Fruit fly (Drosophila melanogaster) whole organism, embryonic: ENCODE results near the gene wit.

ENCODE experiments used
- CG10321 ChIP-seq: fragments of 200-800 bp; sonication (Bioruptor generic); IDR thresholded peaks from 2 replicates; pipeline ENCODE4 v1.3.6; 2022; ENCODE audit warnings: missing biosample characterization, missing genetic modification characterization
- CG10462 ChIP-seq: fragments of 200-800 bp; sonication (Bioruptor generic); optimal IDR thresholded peaks from 2 replicates; lab custom pipeline; 2016; ENCODE audit warnings: missing biosample characterization, missing genetic modification characterization
- CG11085 ChIP-seq: fragments of 200-800 bp; sonication (Bioruptor generic); IDR thresholded peaks from 2 replicates; pipeline ENCODE4 v1.3.6; 2022; ENCODE audit warnings: missing biosample characterization, missing genetic modification characterization
- CG11247 ChIP-seq: fragments of 200-800 bp; sonication (Bioruptor generic); IDR thresholded peaks from 2 replicates; pipeline ENCODE4 v1.3.6; 2022; ENCODE audit warnings: missing biosample characterization, missing genetic modification characterization
- CG11696 ChIP-seq: fragments of 200-800 bp; sonication (Bioruptor generic); IDR thresholded peaks from 2 replicates; pipeline ENCODE4 v1.3.6; 2022; ENCODE audit warnings: missing biosample characterization, missing genetic modification characterization
- CG12104 ChIP-seq: fragments of 200-800 bp; sonication (Bioruptor generic); optimal IDR thresholded peaks from 3 replicates; lab custom pipeline; 2016; ENCODE audit warnings: missing biosample characterization, missing genetic modification characterization
- CG13123 ChIP-seq: fragments of 200-800 bp; sonication (Bioruptor generic); optimal IDR thresholded peaks from 2 replicates; lab custom pipeline; 2016; ENCODE audit warnings: missing biosample characterization, missing genetic modification characterization
- CG13287 ChIP-seq: fragments of 200-800 bp; sonication (Bioruptor generic); IDR thresholded peaks from 2 replicates; pipeline ENCODE4 v1.3.6; 2022; ENCODE audit warnings: missing biosample characterization, missing genetic modification characterization; ENCODE audit not compliant: partially characterized antibody
- CG1603 ChIP-seq: fragments of 200-800 bp; sonication (Bioruptor generic); optimal IDR thresholded peaks from 2 replicates; lab custom pipeline; 2019; ENCODE audit warnings: missing biosample characterization, mild to moderate bottlenecking, missing genetic modification characterization, moderate library complexity
- CG18619 ChIP-seq: fragments of 200-800 bp; sonication (Bioruptor generic); optimal IDR thresholded peaks from 3 replicates; lab custom pipeline; 2017; ENCODE audit warnings: missing biosample characterization, mild to moderate bottlenecking, missing genetic modification characterization
- CG2116 ChIP-seq: fragments of 200-800 bp; sonication (Bioruptor generic); optimal IDR thresholded peaks from 3 replicates; lab custom pipeline; 2018; ENCODE audit warnings: missing biosample characterization, mild to moderate bottlenecking, missing genetic modification characterization
- CG2120 ChIP-seq: fragments of 200-800 bp; sonication (Bioruptor generic); optimal IDR thresholded peaks from 3 replicates; lab custom pipeline; 2016; ENCODE audit warnings: missing biosample characterization, missing genetic modification characterization
- CG2712 ChIP-seq: fragments of 200-800 bp; optimal IDR thresholded peaks from 3 replicates; lab custom pipeline; 2019; ENCODE audit warnings: missing biosample characterization, mild to moderate bottlenecking, missing genetic modification characterization, moderate library complexity
- CG32532 ChIP-seq: fragments of 200-800 bp; sonication (Bioruptor generic); IDR thresholded peaks from 2 replicates; pipeline ENCODE4 v1.3.6; 2022; ENCODE audit warnings: missing biosample characterization, missing genetic modification characterization
- CG3281 ChIP-seq: fragments of 200-800 bp; sonication (Bioruptor generic); optimal IDR thresholded peaks from 3 replicates; lab custom pipeline; 2017; ENCODE audit warnings: missing biosample characterization, mild to moderate bottlenecking, missing genetic modification characterization
- CG3726 ChIP-seq: fragments of 200-800 bp; sonication (Bioruptor generic); IDR thresholded peaks from 3 replicates; pipeline ENCODE4, ENCODE4 v1.3.6; 2022; ENCODE audit warnings: missing biosample characterization, missing genetic modification characterization
- CG3838 ChIP-seq: fragments of 200-800 bp; sonication (Bioruptor generic); optimal IDR thresholded peaks from 3 replicates; lab custom pipeline; 2016; ENCODE audit warnings: missing biosample characterization, missing genetic modification characterization
- CG42726 ChIP-seq: fragments of 200-800 bp; sonication (Bioruptor generic); IDR thresholded peaks from 2 replicates; pipeline ENCODE4 v1.3.6; 2022; ENCODE audit warnings: missing biosample characterization, missing genetic modification characterization; ENCODE audit not compliant: partially characterized antibody
- CG6689 ChIP-seq: fragments of 200-800 bp; sonication (Bioruptor generic); IDR thresholded peaks from 2 replicates; pipeline ENCODE4 v1.3.6; 2022; ENCODE audit warnings: missing biosample characterization, missing genetic modification characterization
- CG7556 ChIP-seq: fragments of 200-800 bp; sonication (Bioruptor generic); optimal IDR thresholded peaks from 2 replicates; lab custom pipeline; 2017; ENCODE audit warnings: missing biosample characterization, mild to moderate bottlenecking, missing genetic modification characterization
- CG7745 ChIP-seq: fragments of 200-800 bp; sonication (Bioruptor generic); optimal IDR thresholded peaks from 2 replicates; lab custom pipeline; 2018; ENCODE audit warnings: missing biosample characterization, mild to moderate bottlenecking, missing genetic modification characterization, moderate library complexity
- CG8281 ChIP-seq: fragments of 200-800 bp; sonication (Bioruptor generic); optimal IDR thresholded peaks from 2 replicates; lab custom pipeline; 2018; ENCODE audit warnings: missing biosample characterization, mild to moderate bottlenecking, missing genetic modification characterization, moderate library complexity
- CG8359 ChIP-seq: fragments of 200-800 bp; sonication (Bioruptor generic); optimal IDR thresholded peaks from 2 replicates; lab custom pipeline; 2017; ENCODE audit warnings: missing biosample characterization, mild to moderate bottlenecking, missing genetic modification characterization, borderline replicate concordance
- CG8478 ChIP-seq: fragments of >200 bp; optimal IDR thresholded peaks from 2 replicates; lab custom pipeline; 2018
- CG9215 ChIP-seq: fragments of 200-800 bp; sonication (Bioruptor generic); IDR thresholded peaks from 2 replicates; pipeline ENCODE4 v1.3.6; 2022; ENCODE audit warnings: missing biosample characterization, missing genetic modification characterization
- HLH54F ChIP-seq: fragments of 200-800 bp; sonication (Bioruptor generic); optimal IDR thresholded peaks from 3 replicates; lab custom pipeline; 2016; ENCODE audit warnings: missing biosample characterization, missing genetic modification characterization
- MBD-R2 ChIP-seq: fragments of 200-800 bp; sonication (Bioruptor generic); IDR thresholded peaks from 2 replicates; pipeline ENCODE4 v1.3.6; 2022; ENCODE audit warnings: missing biosample characterization, missing genetic modification characterization
- NK7.1 ChIP-seq: fragments of 200-800 bp; sonication (Bioruptor generic); optimal IDR thresholded peaks from 3 replicates; lab custom pipeline; 2016; ENCODE audit warnings: missing biosample characterization, missing genetic modification characterization
- Nf-YB ChIP-seq: fragments of 200-800 bp; sonication (Bioruptor generic); optimal IDR thresholded peaks from 3 replicates; lab custom pipeline; 2019; ENCODE audit warnings: missing biosample characterization, mild to moderate bottlenecking, missing genetic modification characterization, moderate library complexity
- Oaz ChIP-seq: fragments of 200-800 bp; sonication (Bioruptor generic); IDR thresholded peaks from 2 replicates; pipeline ENCODE4 v1.3.6; 2022; ENCODE audit warnings: missing biosample characterization, missing genetic modification characterization
- cato ChIP-seq: fragments of 200-800 bp; sonication (Bioruptor generic); optimal IDR thresholded peaks from 2 replicates; lab custom pipeline; 2016; ENCODE audit warnings: missing biosample characterization, missing genetic modification characterization, borderline replicate concordance
- chn ChIP-seq: fragments of 200-800 bp; sonication (Bioruptor generic); optimal IDR thresholded peaks from 2 replicates; lab custom pipeline; 2016; ENCODE audit warnings: missing biosample characterization, missing genetic modification characterization
- dimm ChIP-seq: fragments of 200-800 bp; sonication (Bioruptor generic); IDR thresholded peaks from 2 replicates; pipeline ENCODE4 v1.3.6; 2022; ENCODE audit warnings: missing biosample characterization, missing genetic modification characterization
- dmrt11E ChIP-seq: fragments of 200-800 bp; sonication (Bioruptor generic); optimal IDR thresholded peaks from 3 replicates; lab custom pipeline; 2018; ENCODE audit warnings: missing biosample characterization, mild to moderate bottlenecking, missing genetic modification characterization, moderate library complexity
- gfzf ChIP-seq: fragments of 200-800 bp; sonication (Bioruptor generic); optimal IDR thresholded peaks from 2 replicates; lab custom pipeline; 2016; ENCODE audit warnings: missing biosample characterization, mild to moderate bottlenecking, missing genetic modification characterization, moderate library complexity
- hb ChIP-seq: fragments of 200-800 bp; sonication (Bioruptor generic); IDR thresholded peaks from 3 replicates; pipeline ENCODE4 v1.3.6; 2022; ENCODE audit warnings: missing biosample characterization, missing genetic modification characterization; ENCODE audit not compliant: partially characterized antibody
- hbn ChIP-seq: fragments of 200-800 bp; sonication (Bioruptor generic); IDR thresholded peaks from 2 replicates; pipeline ENCODE4 v1.3.6; 2022; ENCODE audit warnings: missing biosample characterization, missing genetic modification characterization; ENCODE audit not compliant: partially characterized antibody
- lab ChIP-seq: fragments of 200-800 bp; sonication (Bioruptor generic); optimal IDR thresholded peaks from 3 replicates; lab custom pipeline; 2017; ENCODE audit warnings: missing biosample characterization, missing genetic modification characterization, mild to moderate bottlenecking, moderate library complexity, missing genetic modification reagents
- maf-S ChIP-seq: fragments of 200-800 bp; sonication (Bioruptor generic); optimal IDR thresholded peaks from 2 replicates; lab custom pipeline; 2016; ENCODE audit warnings: missing biosample characterization, missing genetic modification characterization
- odd ChIP-seq: fragments of 200-800 bp; sonication (Bioruptor generic); optimal IDR thresholded peaks from 2 replicates; lab custom pipeline; 2017; ENCODE audit warnings: missing biosample characterization, mild to moderate bottlenecking, missing genetic modification characterization
- rib ChIP-seq: fragments of 200-800 bp; sonication (Bioruptor generic); IDR thresholded peaks from 2 replicates; pipeline ENCODE4 v1.3.6; 2022; ENCODE audit warnings: missing biosample characterization, missing genetic modification characterization
- shn ChIP-seq: fragments of 200-800 bp; sonication (Bioruptor generic); optimal IDR thresholded peaks from 3 replicates; lab custom pipeline; 2016; ENCODE audit warnings: missing biosample characterization, missing genetic modification characterization
- sim ChIP-seq: fragments of 200-800 bp; sonication (Bioruptor generic); IDR thresholded peaks from 2 replicates; pipeline ENCODE4 v1.3.6; 2022; ENCODE audit warnings: missing biosample characterization, missing genetic modification characterization
- sr ChIP-seq: fragments of 200-800 bp; sonication (Bioruptor generic); IDR thresholded peaks from 3 replicates; pipeline ENCODE4 v1.3.6; 2022; ENCODE audit warnings: missing biosample characterization, missing genetic modification characterization
- stc ChIP-seq: fragments of 200-800 bp; sonication (Bioruptor generic); IDR thresholded peaks from 2 replicates; pipeline ENCODE4 v1.3.6; 2022; ENCODE audit warnings: missing biosample characterization, missing genetic modification characterization
- tin ChIP-seq: fragments of 200-800 bp; sonication (Bioruptor generic); optimal IDR thresholded peaks from 3 replicates; lab custom pipeline; 2016; ENCODE audit warnings: missing biosample characterization, missing genetic modification characterization
- tup ChIP-seq: fragments of 200-800 bp; sonication (Bioruptor generic); optimal IDR thresholded peaks from 2 replicates; lab custom pipeline; 2016; ENCODE audit warnings: missing biosample characterization, mild to moderate bottlenecking, missing genetic modification characterization, moderate library complexity
- zfh1 ChIP-seq: fragments of 200-800 bp; sonication (Bioruptor generic); IDR thresholded peaks from 3 replicates; pipeline ENCODE4 v1.3.6; 2022; ENCODE audit warnings: missing biosample characterization, missing genetic modification characterization

Gene wit

DNA sequence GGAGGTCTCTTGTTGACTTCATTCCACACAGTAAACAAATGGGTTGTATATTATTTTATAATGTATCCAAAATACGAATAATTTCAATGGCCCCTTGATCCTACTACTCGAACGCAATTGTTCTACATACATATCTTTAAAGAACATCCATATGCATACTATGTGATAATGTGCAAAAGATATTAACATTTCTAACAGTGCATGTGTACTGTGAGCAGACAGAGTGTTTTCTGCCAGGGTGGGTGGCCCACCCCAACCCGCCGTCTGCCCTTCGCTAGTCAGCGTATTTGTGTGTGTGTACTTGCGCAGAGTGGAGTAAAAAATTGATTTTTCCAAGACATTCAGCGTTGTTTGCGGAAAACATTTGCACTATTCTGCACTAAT is 529 bp downstream of the wit start (continued):
- no peak for TF ChIP-seq Nf-YB (GFP tag; lab: Kevin White, UChicago)
- TF ChIP-seq chn (GFP tag; lab: Kevin White, UChicago), result peak; percentile 23
- TF ChIP-seq CG2120 (GFP tag; lab: Kevin White, UChicago), result peak; percentile 5

DNA sequence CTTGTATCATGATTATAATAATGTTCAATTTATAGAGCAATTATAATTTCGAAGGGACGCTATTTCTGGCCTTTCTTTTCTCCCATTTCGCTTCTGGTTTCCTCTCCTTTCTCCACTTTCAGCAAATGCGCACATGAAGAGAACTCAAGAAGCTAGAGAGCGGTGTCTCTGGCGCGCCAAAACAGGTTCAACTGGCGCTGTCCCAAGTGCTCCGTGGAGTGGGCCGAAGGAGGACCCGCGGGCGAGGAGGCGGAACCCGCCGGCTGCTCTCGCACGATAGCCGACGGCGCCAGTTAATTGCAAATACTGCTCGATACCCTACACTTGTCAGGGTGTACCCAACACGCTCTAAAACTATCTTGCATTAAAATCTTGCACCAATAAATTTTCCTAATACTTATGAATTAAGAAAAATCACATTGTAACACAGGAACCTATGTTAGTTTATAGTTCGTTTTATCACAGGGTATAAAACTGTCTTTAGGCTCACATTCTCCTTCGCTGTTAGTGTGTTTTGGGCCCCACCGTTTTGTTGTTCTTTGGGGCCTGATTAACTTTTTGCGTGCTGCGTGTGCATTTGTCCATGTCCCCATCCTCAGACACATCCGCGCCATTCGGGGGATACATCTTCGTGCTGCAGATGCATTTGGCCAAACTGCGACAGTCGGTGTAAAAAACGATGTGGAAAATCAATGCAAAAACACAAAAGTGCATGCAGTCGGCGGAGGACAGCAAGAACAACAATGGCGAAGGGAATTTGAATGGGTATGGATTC is 1.1 kb downstream of the wit start:
- peak; percentile 62 for TF ChIP-seq CG8281
- TF ChIP-seq CG1603, result peak; percentile 93
- TF ChIP-seq Nf-YB (GFP tag; lab: Kevin White, UChicago), result peak; percentile 59
- peak; percentile 90 for TF ChIP-seq Oaz
- TF ChIP-seq CG6689 (GFP tag; lab: Robert Waterston, UW), result peak; percentile 92
- no peak for TF ChIP-seq gfzf (GFP tag; lab: Kevin White, UChicago)
- peak; percentile 77 for TF ChIP-seq CG10321 (GFP tag; lab: Robert Waterston, UW)
- TF ChIP-seq CG7745 (tag; lab: Kevin White, UChicago), result no peak
- peak; percentile 36 for TF ChIP-seq CG3838
- TF ChIP-seq MBD-R2 (GFP tag; lab: Robert Waterston, UW), result peak; percentile 73
- peak; percentile 59 for TF ChIP-seq odd (GFP tag; lab: Kevin White, UChicago)
- peak; percentile 89 for TF ChIP-seq zfh1 (GFP tag; lab: Robert Waterston, UW)
- peak; percentile 94 for TF ChIP-seq lab (GFP tag; lab: Kevin White, UChicago)
- TF ChIP-seq dimm (GFP tag; lab: Robert Waterston, UW), result peak; percentile 86
- TF ChIP-seq CG13287 (GFP tag; lab: Robert Waterston, UW), result no peak
- peak; percentile 79; the same call in 2 of the 3 replicates for TF ChIP-seq sr (GFP tag; lab: Robert Waterston, UW)
- TF ChIP-seq NK7.1 (GFP tag; lab: Kevin White, UChicago), result peak; percentile 66
- TF ChIP-seq sim, result peak; percentile 72; the same call in 1 of the 2 replicates
- TF ChIP-seq CG12104, result peak; percentile 46
- TF ChIP-seq CG8478, result no peak
- peak; percentile 69 for TF ChIP-seq CG13123 (GFP tag; lab: Kevin White, UChicago)
- TF ChIP-seq tup (GFP tag; lab: Kevin White, UChicago), result peak; percentile 64
- peak; percentile 26 for TF ChIP-seq CG8359 (GFP tag; lab: Kevin White, UChicago)
- peak; percentile 89 for TF ChIP-seq CG3726 (GFP tag; lab: Robert Waterston, UW)
- TF ChIP-seq CG11247, result peak; percentile 93
- peak; percentile 79 for TF ChIP-seq CG3281 (GFP tag; lab: Kevin White, UChicago)
- peak; percentile 80 for TF ChIP-seq CG18619 (GFP tag; lab: Kevin White, UChicago)
- TF ChIP-seq dmrt11E (tag; lab: Kevin White, UChicago), result peak; percentile 39
- peak; percentile 81 for TF ChIP-seq rib (GFP tag; lab: Robert Waterston, UW)
- TF ChIP-seq cato (GFP tag; lab: Kevin White, UChicago), result peak; percentile 71
- peak; percentile 87 for TF ChIP-seq HLH54F (GFP tag; lab: Kevin White, UChicago)
- peak; percentile 60 for TF ChIP-seq CG11085
- TF ChIP-seq CG9215 (GFP tag; lab: Robert Waterston, UW), result peak; percentile 82
- TF ChIP-seq CG11696 (GFP tag; lab: Robert Waterston, UW), result peak; percentile 71
- peak; percentile 36 for TF ChIP-seq CG10462
- TF ChIP-seq CG2712 (tag; lab: Kevin White, UChicago), result no peak
- TF ChIP-seq stc (GFP tag; lab: Robert Waterston, UW), result peak; percentile 91
- peak; percentile 13 for TF ChIP-seq CG2116 (GFP tag; lab: Kevin White, UChicago)
- peak; percentile 90 for TF ChIP-seq shn
- TF ChIP-seq CG42726, result no peak
- no peak for TF ChIP-seq hb (GFP tag; lab: Robert Waterston, UW)
- TF ChIP-seq CG7556 (GFP tag; lab: Kevin White, UChicago), result peak; percentile 87
- no peak for TF ChIP-seq hbn (GFP tag; lab: Robert Waterston, UW)
- peak; percentile 86 for TF ChIP-seq maf-S
- TF ChIP-seq CG32532, result peak; percentile 94
- TF ChIP-seq tin (GFP tag; lab: Kevin White, UChicago), result peak; percentile 70
